Worm (Caenorhabditis elegans): ENCODE data around the gene ucr-1.

ucr-1 gene

DNA sequence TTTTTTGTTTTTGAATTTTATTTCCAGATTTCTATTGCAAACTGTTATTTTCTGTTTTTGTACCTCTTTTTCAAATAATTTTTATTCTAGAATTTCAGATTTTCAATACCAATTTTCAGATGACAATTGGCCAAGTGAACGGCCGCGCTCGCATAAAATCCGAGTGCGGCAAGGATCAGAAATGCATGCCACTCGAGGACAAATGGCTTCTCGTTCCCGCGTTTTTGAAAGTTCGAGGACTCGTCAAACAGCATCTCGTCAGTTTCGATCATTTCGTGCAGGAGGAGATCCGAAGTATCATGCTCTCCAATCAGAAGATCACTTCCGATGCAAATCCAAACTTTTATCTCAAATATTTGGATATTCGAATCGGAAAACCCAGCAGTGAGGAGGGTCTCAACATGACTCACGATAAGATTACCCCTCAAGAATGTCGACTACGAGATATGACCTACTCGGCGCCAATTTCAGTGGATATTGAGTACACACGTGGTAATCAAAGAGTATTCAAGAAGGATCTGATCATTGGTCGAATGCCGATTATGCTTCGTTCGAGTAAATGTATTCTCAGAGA lies 34.6 kb upstream of the ucr-1 start, which contains the start of gene rpc-2:
Gene rpc-2, plus strand, starts transcription at position 120 of the 574 bp plus-strand sequence.
- TF ChIP-seq ama-1 (optimal IDR thresholded peaks at IDR 0.05) (peak; percentile 31), dmd-4 (tag; optimal IDR thresholded peaks at IDR 0.05) (no peak), fos-1 (tag; optimal IDR thresholded peaks at IDR 0.05) (no peak), mab-5 (tag; optimal IDR thresholded peaks at IDR 0.05) (no peak)

DNA sequence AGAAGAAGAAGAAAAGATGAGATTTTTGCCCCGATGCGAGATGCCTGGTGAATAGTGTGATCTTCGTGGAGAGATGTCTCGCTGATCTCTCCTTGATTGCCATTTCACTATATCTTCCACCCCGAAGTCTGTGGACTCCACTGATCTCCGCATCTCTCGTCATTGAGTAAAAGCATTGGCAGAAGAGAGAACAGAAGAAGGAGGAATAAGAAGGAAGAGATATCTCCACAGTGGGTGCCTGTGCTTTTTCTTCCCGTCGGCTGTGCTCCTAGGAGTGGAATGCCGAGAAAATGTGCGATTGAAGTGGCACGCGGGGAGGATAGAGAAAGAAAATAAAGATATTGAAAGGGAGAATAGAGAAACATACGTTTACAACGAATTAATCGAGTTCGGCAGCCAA lies 28.3 kb upstream of the ucr-1 start:
- TF ChIP-seq F13H6.1 (tag; optimal IDR thresholded peaks at IDR 0.05) = peak; percentile 70
- TF ChIP-seq lsy-2 (tag; optimal IDR thresholded peaks at IDR 0.05) = peak in 1 of 2 experiments; percentile 23
- no peak for TF ChIP-seq sem-4 (tag; optimal IDR thresholded peaks at IDR 0.05)
- TF ChIP-seq sma-3 (GFP tag; optimal IDR thresholded peaks at IDR 0.05) = no peak
- peak; percentile 76 for TF ChIP-seq nhr-129 (tag; optimal IDR thresholded peaks at IDR 0.05)
- no peak for TF ChIP-seq nhr-25 (tag; optimal IDR thresholded peaks at IDR 0.05)
- TF ChIP-seq elt-3 (tag; optimal IDR thresholded peaks at IDR 0.05) = no peak
- TF ChIP-seq C34F6.9 (tag; optimal IDR thresholded peaks at IDR 0.05) = peak; percentile 19
- no peak for TF ChIP-seq crh-2 (tag; optimal IDR thresholded peaks at IDR 0.05)
- no peak for TF ChIP-seq nhr-12 (tag; optimal IDR thresholded peaks at IDR 0.05)
- no peak for TF ChIP-seq Y55F3AM.14 (GFP tag; optimal IDR thresholded peaks at IDR 0.05)

DNA sequence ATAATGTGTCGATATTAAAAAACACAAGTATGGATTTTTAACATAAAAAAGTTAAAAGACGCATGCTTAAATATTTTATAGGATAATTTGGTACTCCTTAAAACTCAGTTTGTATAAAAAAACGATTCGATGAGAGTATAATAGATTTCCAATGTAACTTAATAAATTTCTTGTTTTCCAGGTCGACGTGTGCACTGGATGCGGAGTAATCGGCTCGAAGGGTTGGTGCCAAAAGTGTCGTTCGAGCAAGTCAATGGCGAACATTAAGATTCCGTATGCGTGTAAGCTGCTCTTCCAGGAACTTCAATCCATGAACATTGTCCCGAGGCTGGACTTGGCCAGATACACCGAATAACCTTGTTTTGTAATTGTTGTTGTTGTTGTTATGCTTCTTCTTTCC lies 27.6 kb upstream of the ucr-1 start:
- TF ChIP-seq skn-1 (tag; optimal IDR thresholded peaks at IDR 0.05) (no peak), R02D3.7 (tag; optimal IDR thresholded peaks at IDR 0.05) (no peak), ama-1 (optimal IDR thresholded peaks at IDR 0.05) (no peak), nhr-237 (tag; optimal IDR thresholded peaks at IDR 0.05) (no peak), sma-9 (GFP tag; optimal IDR thresholded peaks at IDR 0.05) (no peak), sma-9 (tag; optimal IDR thresholded peaks at IDR 0.05) (no peak), ceh-16 (tag; optimal IDR thresholded peaks at IDR 0.05) (no peak), nhr-6 (tag; optimal IDR thresholded peaks at IDR 0.05) (no peak), mdl-1 (tag; optimal IDR thresholded peaks at IDR 0.05) (no peak)

DNA sequence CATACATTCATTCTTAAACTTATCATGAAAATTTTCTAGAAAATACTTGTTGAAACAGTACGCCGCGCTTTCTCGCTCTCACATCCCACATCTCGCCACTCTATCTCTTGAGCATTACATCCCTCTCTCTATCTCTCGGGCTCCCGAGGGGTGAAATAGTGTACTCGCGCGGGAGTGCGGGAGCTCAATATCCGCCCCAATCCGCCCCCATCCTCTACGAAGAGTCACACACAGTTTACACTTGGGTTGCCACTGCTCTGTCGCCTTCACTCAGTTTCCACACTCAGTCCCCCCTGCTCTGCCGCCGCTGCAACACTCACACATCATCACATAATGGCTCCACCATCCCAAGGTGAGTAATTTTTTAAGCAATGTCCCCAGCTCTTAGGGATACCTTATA lies 27.1 kb upstream of the ucr-1 start, which contains the start of gene mlc-3:
Gene mlc-3, plus strand, starts transcription at position 227 of the 400 bp plus-strand sequence.
- no peak for TF ChIP-seq nhr-237 (tag; optimal IDR thresholded peaks at IDR 0.05)
- peak; percentile 25 for TF ChIP-seq nhr-129 (tag; optimal IDR thresholded peaks at IDR 0.05)
- TF ChIP-seq sma-9 (GFP tag; optimal IDR thresholded peaks at IDR 0.05) = peak; percentile 20
- TF ChIP-seq sma-9 (tag; optimal IDR thresholded peaks at IDR 0.05) = no peak
- TF ChIP-seq F13H6.1 (tag; optimal IDR thresholded peaks at IDR 0.05) = peak; percentile 49
- peak; percentile 47 for TF ChIP-seq ama-1 (optimal IDR thresholded peaks at IDR 0.05)
- no peak for TF ChIP-seq R02D3.7 (tag; optimal IDR thresholded peaks at IDR 0.05)

DNA sequence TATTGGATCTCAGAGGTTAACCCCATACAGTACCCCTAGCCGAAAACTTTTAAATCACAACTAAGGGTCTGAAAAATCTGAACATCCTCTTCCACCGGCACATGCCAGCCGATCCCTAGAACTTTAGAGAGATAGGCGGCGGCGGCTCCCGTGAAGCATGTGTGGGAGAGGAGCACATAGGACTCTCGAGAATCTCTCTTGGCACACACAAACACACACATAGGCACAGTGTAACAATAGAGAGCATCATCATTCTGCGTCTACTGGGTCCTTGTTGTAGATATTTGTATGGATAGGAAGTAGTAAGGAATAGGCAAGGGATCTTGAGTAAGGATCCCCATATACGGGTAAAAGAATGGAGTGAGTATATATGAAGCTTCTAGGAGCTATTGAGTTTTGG lies 26.2 kb upstream of the ucr-1 start:
- TF ChIP-seq nhr-129 (tag; optimal IDR thresholded peaks at IDR 0.05) (peak; percentile 29), sem-4 (tag; optimal IDR thresholded peaks at IDR 0.05) (no peak), unc-62 (GFP tag; optimal IDR thresholded peaks at IDR 0.05) (no peak), crh-2 (tag; optimal IDR thresholded peaks at IDR 0.05) (no peak)

DNA sequence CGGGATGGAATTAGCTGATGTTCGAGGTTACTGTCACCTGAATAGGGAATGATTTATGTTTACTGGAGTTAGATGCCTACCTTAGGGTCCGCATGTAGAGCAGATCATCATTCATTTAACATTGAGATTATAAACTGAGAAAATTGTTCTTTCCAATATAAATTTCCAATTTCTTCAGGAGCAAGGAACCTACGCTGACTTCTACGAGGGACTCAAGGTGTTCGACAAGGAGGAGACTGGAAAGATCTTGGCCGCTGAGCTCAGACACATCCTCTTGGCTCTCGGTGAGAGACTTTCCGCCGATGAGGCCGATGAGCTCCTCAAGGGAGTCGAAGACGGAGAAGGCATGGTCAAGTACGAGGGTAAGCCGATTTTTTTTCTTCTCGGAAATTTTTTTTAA lies 25.4 kb upstream of the ucr-1 start:
- TF ChIP-seq mab-5 (tag; optimal IDR thresholded peaks at IDR 0.05) (no peak), lsy-2 (tag; optimal IDR thresholded peaks at IDR 0.05) (no peak), nhr-129 (tag; optimal IDR thresholded peaks at IDR 0.05) (no peak), nhr-11 (tag; optimal IDR thresholded peaks at IDR 0.05) (no peak), gmeb-1 (tag; optimal IDR thresholded peaks at IDR 0.05) (no peak), dmd-4 (tag; optimal IDR thresholded peaks at IDR 0.05) (no peak), elt-3 (tag; optimal IDR thresholded peaks at IDR 0.05) (no peak), unc-39 (tag; optimal IDR thresholded peaks at IDR 0.05) (no peak), lin-13 (GFP tag; optimal IDR thresholded peaks at IDR 0.05) (no peak), nhr-25 (tag; optimal IDR thresholded peaks at IDR 0.05) (no peak), mbf-1 (tag; optimal IDR thresholded peaks at IDR 0.05) (no peak), fos-1 (tag; optimal IDR thresholded peaks at IDR 0.05) (no peak), ztf-4 (tag; optimal IDR thresholded peaks at IDR 0.05) (no peak), ztf-1 (GFP tag; conservative IDR thresholded peaks at IDR 0.05) (no peak), mdl-1 (tag; optimal IDR thresholded peaks at IDR 0.05) (no peak), zag-1 (tag; optimal IDR thresholded peaks at IDR 0.05) (no peak)

All from whole organism, L2 larva.